Worm (Caenorhabditis elegans) whole organism, L1 larva: ENCODE results near the gene F07A11.4.

Experiments
- C04F5.9 ChIP-seq: sonication (generic microtip); optimal IDR thresholded peaks from 2 replicates; lab custom pipeline; 2016; ENCODE audit warnings: missing genetic modification characterization, missing compliant biosample characterization
- C16A3.4 ChIP-seq: fragments of 150-350 bp; optimal IDR thresholded peaks from 2 replicates; lab custom pipeline; 2014; ENCODE audit warnings: missing biosample characterization, missing genetic modification characterization
- C34B4.2 ChIP-seq: sonication (generic microtip); optimal IDR thresholded peaks from 2 replicates; lab custom pipeline; 2017; ENCODE audit warnings: mild to moderate bottlenecking, missing genetic modification characterization, missing compliant biosample characterization
- F16B12.6 ChIP-seq: fragments of 150-350 bp; optimal IDR thresholded peaks from 2 replicates; lab custom pipeline; 2014; ENCODE audit warnings: missing biosample characterization, missing genetic modification characterization
- aha-1 ChIP-seq: fragments of 150-350 bp; optimal IDR thresholded peaks from 2 replicates; lab custom pipeline; 2014; ENCODE audit warnings: missing biosample characterization, missing genetic modification characterization
- alr-1 ChIP-seq: fragments of 200-800 bp; sonication (Bioruptor generic); optimal IDR thresholded peaks from 2 replicates; lab custom pipeline; 2018; ENCODE audit warnings: borderline replicate concordance, mild to moderate bottlenecking, missing genetic modification characterization, missing compliant biosample characterization
- blmp-1 ChIP-seq: fragments of 150-350 bp; optimal IDR thresholded peaks from 2 replicates; lab custom pipeline; 2014; ENCODE audit warnings: missing biosample characterization, missing genetic modification characterization
- ceh-63 ChIP-seq: fragments of 200-800 bp; sonication (Bioruptor generic); optimal IDR thresholded peaks from 2 replicates; lab custom pipeline; 2018; ENCODE audit warnings: mild to moderate bottlenecking, missing genetic modification characterization, missing compliant biosample characterization
- ceh-82 ChIP-seq, 3 experiments: fragments of 150-350 bp in 1 of 3; sonication (generic microtip) in 2 of 3; optimal IDR thresholded peaks; 2 replicates each; lab custom pipeline; 2014 to 2017; ENCODE audit warnings: missing biosample characterization in 3 of 3, missing genetic modification characterization in 3 of 3
- ceh-88 ChIP-seq: fragments of 200-800 bp; sonication (Bioruptor generic); IDR thresholded peaks from 2 replicates; pipeline ENCODE4 v1.3.6; 2022; ENCODE audit warnings: missing genetic modification characterization, missing compliant biosample characterization
- ceh-90 ChIP-seq: sonication (generic microtip); optimal IDR thresholded peaks from 2 replicates; lab custom pipeline; 2016; ENCODE audit warnings: missing genetic modification characterization, missing compliant biosample characterization
- ces-1 ChIP-seq: fragments of 150-350 bp; optimal IDR thresholded peaks from 2 replicates; lab custom pipeline; 2014; ENCODE audit warnings: missing biosample characterization, missing genetic modification reagents, missing genetic modification characterization
- dpl-1 ChIP-seq, 3 experiments: fragments of 150-350 bp in 2 of 3; sonication (generic microtip) in 1 of 3; optimal IDR thresholded peaks; 2 replicates each; lab custom pipeline; 2014 to 2017; ENCODE audit warnings: missing biosample characterization in 3 of 3, missing genetic modification characterization in 3 of 3, missing genetic modification reagents in 3 of 3
- dsc-1 ChIP-seq: sonication (generic microtip); optimal IDR thresholded peaks from 2 replicates; lab custom pipeline; 2016; ENCODE audit warnings: mild to moderate bottlenecking, missing genetic modification characterization, missing compliant biosample characterization
- efl-3 ChIP-seq: fragments of 200-800 bp; sonication (Bioruptor generic); optimal IDR thresholded peaks from 2 replicates; lab custom pipeline; 2018; ENCODE audit warnings: mild to moderate bottlenecking, missing genetic modification characterization, missing compliant biosample characterization
- elt-2 ChIP-seq: sonication (generic microtip); optimal IDR thresholded peaks from 2 replicates; lab custom pipeline; 2016; ENCODE audit warnings: missing genetic modification characterization, mild to moderate bottlenecking, inconsistent platforms, missing compliant biosample characterization, missing genetic modification reagents
- ets-5 ChIP-seq: fragments of 200-800 bp; sonication (Bioruptor generic); IDR thresholded peaks from 2 replicates; pipeline ENCODE4 v1.3.6; 2022; ENCODE audit warnings: missing genetic modification characterization, missing compliant biosample characterization
- fkh-8 ChIP-seq: sonication (generic microtip); optimal IDR thresholded peaks from 2 replicates; lab custom pipeline; 2016; ENCODE audit warnings: mild to moderate bottlenecking, missing genetic modification characterization, missing compliant biosample characterization
- hlh-17 ChIP-seq: fragments of 200-800 bp; sonication (Bioruptor generic); optimal IDR thresholded peaks from 2 replicates; lab custom pipeline; 2018; ENCODE audit warnings: missing genetic modification characterization, mild to moderate bottlenecking, missing compliant biosample characterization, moderate library complexity, borderline replicate concordance
- hlh-4 ChIP-seq: sonication (generic microtip); optimal IDR thresholded peaks from 2 replicates; lab custom pipeline; 2016; ENCODE audit warnings: mild to moderate bottlenecking, missing genetic modification characterization, missing compliant biosample characterization
- irx-1 ChIP-seq: sonication (generic microtip); optimal IDR thresholded peaks from 2 replicates; lab custom pipeline; 2016; ENCODE audit warnings: missing genetic modification characterization, missing compliant biosample characterization
- isw-1 ChIP-seq: fragments of 200-800 bp; sonication (Bioruptor generic); IDR thresholded peaks from 2 replicates; pipeline ENCODE4 v1.3.6; 2022; ENCODE audit warnings: missing genetic modification characterization, missing compliant biosample characterization
- jun-1 ChIP-seq: fragments of 150-350 bp; optimal IDR thresholded peaks from 2 replicates; lab custom pipeline; 2014; ENCODE audit warnings: missing biosample characterization, missing genetic modification reagents, missing genetic modification characterization
- lin-13 ChIP-seq: fragments of 150-350 bp; optimal IDR thresholded peaks from 2 replicates; lab custom pipeline; 2014; ENCODE audit warnings: missing biosample characterization, missing genetic modification reagents, missing genetic modification characterization
- lin-39 ChIP-seq: fragments of 150-350 bp; optimal IDR thresholded peaks from 2 replicates; lab custom pipeline; 2014; ENCODE audit warnings: missing biosample characterization, missing genetic modification reagents, missing genetic modification characterization
- lsy-2 ChIP-seq, 2 experiments: fragments of 150-350 bp; optimal IDR thresholded peaks; 2 replicates each; lab custom pipeline; 2014; ENCODE audit warnings: missing biosample characterization in 2 of 2, missing genetic modification characterization in 2 of 2
- nhr-12 ChIP-seq: sonication (generic microtip); optimal IDR thresholded peaks from 2 replicates; lab custom pipeline; 2017; ENCODE audit warnings: missing biosample characterization, missing genetic modification characterization
- nhr-19 ChIP-seq: fragments of 200-800 bp; sonication (Bioruptor generic); conservative IDR thresholded peaks from 2 replicates; pipeline ENCODE4 v1.3.6; 2022; ENCODE audit warnings: missing genetic modification characterization, missing compliant biosample characterization
- nhr-20 ChIP-seq: sonication (generic microtip); optimal IDR thresholded peaks from 2 replicates; lab custom pipeline; 2016; ENCODE audit warnings: mild to moderate bottlenecking, missing genetic modification characterization, missing compliant biosample characterization
- nhr-28 ChIP-seq: fragments of 150-350 bp; optimal IDR thresholded peaks from 2 replicates; lab custom pipeline; 2014; ENCODE audit warnings: missing biosample characterization, missing genetic modification characterization
- nhr-47 ChIP-seq: sonication (generic microtip); optimal IDR thresholded peaks from 2 replicates; lab custom pipeline; 2016; ENCODE audit warnings: mild to moderate bottlenecking, missing genetic modification characterization, moderate library complexity, missing compliant biosample characterization
- nhr-71 ChIP-seq: sonication (generic microtip); optimal IDR thresholded peaks from 2 replicates; lab custom pipeline; 2016; ENCODE audit warnings: mild to moderate bottlenecking, missing genetic modification characterization, moderate library complexity, missing compliant biosample characterization
- nhr-76 ChIP-seq: sonication (generic microtip); optimal IDR thresholded peaks from 2 replicates; lab custom pipeline; 2017; ENCODE audit warnings: missing biosample characterization, missing genetic modification characterization
- nhr-77 ChIP-seq: fragments of 150-350 bp; optimal IDR thresholded peaks from 2 replicates; lab custom pipeline; 2014; ENCODE audit warnings: missing biosample characterization, missing genetic modification characterization
- nhr-84 ChIP-seq: sonication (generic microtip); optimal IDR thresholded peaks from 2 replicates; lab custom pipeline; 2017; ENCODE audit warnings: missing biosample characterization, missing genetic modification characterization
- nhr-85 ChIP-seq: sonication (generic microtip); peaks from one replicate; lab custom pipeline; 2016; ENCODE audit warnings: missing genetic modification characterization, inconsistent platforms, missing compliant biosample characterization
- pag-3 ChIP-seq: sonication (generic microtip); optimal IDR thresholded peaks from 2 replicates; lab custom pipeline; 2017; ENCODE audit warnings: missing genetic modification characterization, mild to moderate bottlenecking, missing compliant biosample characterization, antibody characterized with exemption, borderline replicate concordance; ENCODE audit not compliant: insufficient read depth
- pax-3 ChIP-seq: fragments of 200-800 bp; sonication (Bioruptor generic); optimal IDR thresholded peaks from 2 replicates; lab custom pipeline; 2018; ENCODE audit warnings: mild to moderate bottlenecking, missing genetic modification characterization, moderate library complexity, missing compliant biosample characterization
- pqm-1 ChIP-seq: sonication (generic microtip); optimal IDR thresholded peaks from 3 replicates; lab custom pipeline; 2017; ENCODE audit warnings: missing biosample characterization, missing genetic modification characterization
- rnt-1 ChIP-seq: sonication (generic microtip); optimal IDR thresholded peaks from 2 replicates; lab custom pipeline; 2016; ENCODE audit warnings: mild to moderate bottlenecking, missing genetic modification characterization, moderate library complexity, missing compliant biosample characterization
- skn-1 ChIP-seq: fragments of 150-350 bp; optimal IDR thresholded peaks from 2 replicates; lab custom pipeline; 2014; ENCODE audit warnings: missing biosample characterization, missing genetic modification characterization
- snpc-4 ChIP-seq: fragments of 150-350 bp; optimal IDR thresholded peaks from 2 replicates; lab custom pipeline; 2014; ENCODE audit warnings: missing biosample characterization, missing genetic modification characterization
- sox-4 ChIP-seq: sonication (generic microtip); optimal IDR thresholded peaks from 2 replicates; lab custom pipeline; 2016; ENCODE audit warnings: missing genetic modification characterization, missing compliant biosample characterization
- sptf-1 ChIP-seq: fragments of 150-350 bp; optimal IDR thresholded peaks from 2 replicates; lab custom pipeline; 2014; ENCODE audit warnings: missing biosample characterization, missing genetic modification characterization
- sup-37 ChIP-seq: fragments of 200-800 bp; sonication (Bioruptor generic); optimal IDR thresholded peaks from 2 replicates; lab custom pipeline; 2018; ENCODE audit warnings: mild to moderate bottlenecking, missing genetic modification characterization, missing compliant biosample characterization
- tlp-1 ChIP-seq: fragments of 150-350 bp; optimal IDR thresholded peaks from 2 replicates; lab custom pipeline; 2014; ENCODE audit warnings: missing biosample characterization, missing genetic modification characterization
- unc-62 ChIP-seq: fragments of 150-350 bp; optimal IDR thresholded peaks from 2 replicates; lab custom pipeline; 2014; ENCODE audit warnings: missing biosample characterization, missing genetic modification reagents, missing genetic modification characterization
- unc-86 ChIP-seq: sonication (generic microtip); optimal IDR thresholded peaks from 2 replicates; lab custom pipeline; 2016; ENCODE audit warnings: missing genetic modification characterization, missing compliant biosample characterization
- unc-98 ChIP-seq: fragments of 200-800 bp; sonication (Bioruptor generic); IDR thresholded peaks from 2 replicates; pipeline ENCODE4 v1.3.6; 2022; ENCODE audit warnings: missing genetic modification characterization, missing compliant biosample characterization
- xbp-1 ChIP-seq: sonication (generic microtip); optimal IDR thresholded peaks from 2 replicates; lab custom pipeline; 2016; ENCODE audit warnings: missing genetic modification characterization, missing compliant biosample characterization
- zip-4 ChIP-seq: fragments of 200-800 bp; sonication (Bioruptor generic); optimal IDR thresholded peaks from 2 replicates; lab custom pipeline; 2018; ENCODE audit warnings: mild to moderate bottlenecking, missing genetic modification characterization, moderate library complexity, missing compliant biosample characterization
- ztf-11 ChIP-seq, 2 experiments: sonication (generic microtip); optimal IDR thresholded peaks; 2 replicates each; lab custom pipeline; 2016 to 2017; ENCODE audit warnings: missing genetic modification characterization in 2 of 2, missing biosample characterization in 1 of 2, missing compliant biosample characterization in 1 of 2
- ztf-4 ChIP-seq: fragments of 150-350 bp; optimal IDR thresholded peaks from 2 replicates; lab custom pipeline; 2014; ENCODE audit warnings: missing biosample characterization, missing genetic modification characterization

Gene F07A11.4

DNA sequence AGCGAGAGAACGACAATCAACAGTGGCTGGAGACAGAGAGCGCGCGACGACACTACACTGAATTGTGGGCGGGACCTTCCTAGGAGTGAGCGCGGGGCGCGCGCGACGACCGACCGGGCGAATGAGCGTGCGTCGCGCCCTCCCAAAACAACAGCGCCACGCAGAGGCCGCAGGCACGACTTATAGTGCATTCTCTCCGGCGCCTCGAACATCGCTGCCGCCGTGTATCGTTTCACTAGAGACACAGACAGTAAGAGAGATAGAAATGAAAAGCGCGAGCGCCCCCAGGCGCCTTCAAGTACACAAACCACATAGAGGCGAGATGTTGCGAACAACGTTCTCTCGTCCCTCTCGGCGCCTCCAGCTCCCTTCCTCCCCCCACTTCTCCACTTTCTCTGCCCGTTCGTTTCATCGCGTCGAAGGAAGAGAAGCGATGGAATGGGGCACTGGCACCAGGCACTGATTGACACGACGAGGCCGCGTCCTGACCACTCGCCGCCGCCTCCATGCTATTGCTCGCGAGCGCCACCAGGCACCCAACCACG is 19.2 kb downstream of the F07A11.4 start:
- peak; percentile 63 for TF ChIP-seq rnt-1 (tag; lab: Kevin White, UChicago)
- peak; percentile 39 to 58 (median 41) for TF ChIP-seq ceh-82 (tag; optimal IDR thresholded peaks at IDR 0.05; lab: Kevin White, UChicago)
- TF ChIP-seq nhr-76 (tag; lab: Kevin White, UChicago), result no peak
- peak in 1 of 3 experiments; percentile 24 for TF ChIP-seq dpl-1 (GFP tag; optimal IDR thresholded peaks at IDR 0.05; lab: Kevin White, UChicago)
- no peak for TF ChIP-seq ceh-63 (GFP tag; lab: Kevin White, UChicago)
- no peak for TF ChIP-seq C04F5.9 (tag; lab: Kevin White, UChicago)
- TF ChIP-seq lin-13 (GFP tag; lab: Kevin White, UChicago), result peak; percentile 36
- TF ChIP-seq unc-62, result no peak
- TF ChIP-seq alr-1, result no peak
- peak; percentile 49 for TF ChIP-seq jun-1 (tag; lab: Kevin White, UChicago)
- no peak for TF ChIP-seq hlh-17 (GFP tag; lab: Kevin White, UChicago)
- peak; percentile 32 for TF ChIP-seq skn-1 (tag; lab: Kevin White, UChicago)
- 0 out of 2 replicates have a peak, but pooled peaks have one; percentile 23 for TF ChIP-seq ceh-88 (GFP tag; lab: Robert Waterston, UW)
- TF ChIP-seq C34B4.2 (tag; lab: Kevin White, UChicago), result no peak
- TF ChIP-seq ets-5, result no peak
- TF ChIP-seq C16A3.4 (tag; lab: Kevin White, UChicago), result peak; percentile 49
- no peak for TF ChIP-seq nhr-28
- peak; percentile 38 to 68 for TF ChIP-seq lsy-2 (tag; optimal IDR thresholded peaks at IDR 0.05; lab: Kevin White, UChicago)
- peak; percentile 65 for TF ChIP-seq nhr-77 (tag; lab: Kevin White, UChicago)
- no peak for TF ChIP-seq hlh-4 (tag; lab: Kevin White, UChicago)
- no peak for TF ChIP-seq sup-37
- TF ChIP-seq ztf-11 (tag; optimal IDR thresholded peaks at IDR 0.05; lab: Kevin White, UChicago), result peak in 1 of 2 experiments; percentile 15
- no peak for TF ChIP-seq pag-3 (tag; lab: Kevin White, UChicago)
- no peak for TF ChIP-seq nhr-84 (tag; lab: Kevin White, UChicago)
- TF ChIP-seq aha-1, result no peak
- no peak for TF ChIP-seq lin-39 (tag; lab: Kevin White, UChicago)
- peak; percentile 58 for TF ChIP-seq xbp-1
- no peak for TF ChIP-seq pax-3 (tag; lab: Kevin White, UChicago)
- peak; percentile 56 for TF ChIP-seq snpc-4 (tag; lab: Kevin White, UChicago)
- TF ChIP-seq dsc-1 (tag; lab: Kevin White, UChicago), result peak; percentile 16
- TF ChIP-seq ceh-90 (tag; lab: Kevin White, UChicago), result no peak
- no peak for TF ChIP-seq zip-4 (GFP tag; lab: Kevin White, UChicago)
- TF ChIP-seq tlp-1 (tag; lab: Kevin White, UChicago), result no peak
- peak; percentile 29 for TF ChIP-seq unc-86 (tag; lab: Kevin White, UChicago)
- no peak for TF ChIP-seq unc-98 (GFP tag; lab: Robert Waterston, UW)
- peak; percentile 49 for TF ChIP-seq fkh-8 (tag; lab: Kevin White, UChicago)
- peak; percentile 2 for TF ChIP-seq F16B12.6 (tag; lab: Kevin White, UChicago)
- no peak for TF ChIP-seq pqm-1 (tag; lab: Kevin White, UChicago)
- TF ChIP-seq elt-2 (tag; lab: Kevin White, UChicago), result no peak
- no peak for TF ChIP-seq irx-1 (tag; lab: Kevin White, UChicago)
- peak; percentile 80 for TF ChIP-seq nhr-20 (tag; lab: Kevin White, UChicago)
- TF ChIP-seq nhr-71 (tag; lab: Kevin White, UChicago), result peak; percentile 77
- TF ChIP-seq nhr-47 (tag; lab: Kevin White, UChicago), result peak; percentile 66
- peak; percentile 56 for TF ChIP-seq nhr-19 (GFP tag; lab: Robert Waterston, UW)
- peak; percentile 79 for TF ChIP-seq nhr-85
- TF ChIP-seq nhr-12, result no peak
- TF ChIP-seq sptf-1 (tag; lab: Kevin White, UChicago), result no peak
- TF ChIP-seq ces-1 (GFP tag; lab: Kevin White, UChicago), result no peak
- peak; percentile 85 for TF ChIP-seq blmp-1 (tag; lab: Kevin White, UChicago)
- peak; percentile 11; the same call in 1 of the 2 replicates for TF ChIP-seq isw-1
- TF ChIP-seq ztf-4 (tag; lab: Kevin White, UChicago), result no peak
- no peak for TF ChIP-seq efl-3
- no peak for TF ChIP-seq sox-4 (tag; lab: Kevin White, UChicago)
